Fruit fly (Drosophila melanogaster) whole organism, embryonic: Measurements from ENCODE around the gene Takl2.

Experiments
- ATbp ChIP-seq: fragments of 200-800 bp; sonication (Bioruptor generic); optimal IDR thresholded peaks from 2 replicates; lab custom pipeline; 2017; ENCODE audit warnings: missing biosample characterization, mild to moderate bottlenecking, missing genetic modification characterization, missing genetic modification reagents
- Atf-2 ChIP-seq: fragments of 200-800 bp; sonication (Bioruptor generic); optimal IDR thresholded peaks from 2 replicates; lab custom pipeline; 2016; ENCODE audit warnings: missing biosample characterization, missing genetic modification characterization
- Blimp-1 ChIP-seq: fragments of 200-800 bp; sonication (Bioruptor generic); optimal IDR thresholded peaks from 3 replicates; lab custom pipeline; 2018; ENCODE audit warnings: missing biosample characterization, missing genetic modification characterization, mild to moderate bottlenecking, moderate library complexity, missing genetic modification reagents
- C15 ChIP-seq: fragments of 200-800 bp; sonication (Bioruptor generic); IDR thresholded peaks from 3 replicates; pipeline ENCODE4 v1.3.6; 2022; ENCODE audit warnings: missing biosample characterization, missing genetic modification characterization
- CG10979 ChIP-seq: fragments of 200-800 bp; sonication (Bioruptor generic); optimal IDR thresholded peaks from 2 replicates; lab custom pipeline; 2018; ENCODE audit warnings: missing biosample characterization, mild to moderate bottlenecking, missing genetic modification characterization, moderate library complexity
- CG11085 ChIP-seq: fragments of 200-800 bp; sonication (Bioruptor generic); IDR thresholded peaks from 2 replicates; pipeline ENCODE4 v1.3.6; 2022; ENCODE audit warnings: missing biosample characterization, missing genetic modification characterization
- CG14441 ChIP-seq: fragments of 200-800 bp; sonication (Bioruptor generic); IDR thresholded peaks from 2 replicates; pipeline ENCODE4 v1.3.6; 2022; ENCODE audit warnings: missing biosample characterization, missing genetic modification characterization
- CG14710 ChIP-seq: fragments of 200-800 bp; sonication (Bioruptor generic); optimal IDR thresholded peaks from 3 replicates; lab custom pipeline; 2019; ENCODE audit warnings: missing biosample characterization, mild to moderate bottlenecking, missing genetic modification characterization, moderate library complexity
- CG1647 ChIP-seq: fragments of 200-800 bp; sonication (Bioruptor generic); optimal IDR thresholded peaks from 3 replicates; lab custom pipeline; 2016; ENCODE audit warnings: missing biosample characterization, missing genetic modification characterization
- CG30431 ChIP-seq: fragments of 200-800 bp; sonication (Bioruptor generic); optimal IDR thresholded peaks from 2 replicates; lab custom pipeline; 2017; ENCODE audit warnings: missing biosample characterization, missing genetic modification characterization
- CG31441 ChIP-seq: fragments of 200-800 bp; sonication (Bioruptor generic); IDR thresholded peaks from 2 replicates; pipeline ENCODE4 v1.3.6; 2022; ENCODE audit warnings: missing biosample characterization, missing genetic modification characterization
- CG42726 ChIP-seq: fragments of 200-800 bp; sonication (Bioruptor generic); IDR thresholded peaks from 2 replicates; pipeline ENCODE4 v1.3.6; 2022; ENCODE audit warnings: missing biosample characterization, missing genetic modification characterization; ENCODE audit not compliant: partially characterized antibody
- CG5180 ChIP-seq: fragments of 200-800 bp; sonication (Bioruptor generic); optimal IDR thresholded peaks from 3 replicates; lab custom pipeline; 2017; ENCODE audit warnings: missing biosample characterization, missing genetic modification characterization, mild to moderate bottlenecking, moderate library complexity, missing genetic modification reagents
- CG5953 ChIP-seq: fragments of 200-800 bp; sonication (Bioruptor generic); IDR thresholded peaks from 2 replicates; pipeline ENCODE4 v1.3.6; 2022; ENCODE audit warnings: missing biosample characterization, missing genetic modification characterization
- CG6654 ChIP-seq: fragments of 200-800 bp; sonication (Bioruptor generic); optimal IDR thresholded peaks from 2 replicates; lab custom pipeline; 2017; ENCODE audit warnings: missing biosample characterization, mild to moderate bottlenecking, missing genetic modification characterization
- CG7987 ChIP-seq: fragments of 200-800 bp; sonication (Bioruptor generic); optimal IDR thresholded peaks from 2 replicates; lab custom pipeline; 2018; ENCODE audit warnings: missing biosample characterization, mild to moderate bottlenecking, missing genetic modification characterization, moderate library complexity
- Dbx ChIP-seq: fragments of 200-800 bp; sonication (Bioruptor generic); IDR thresholded peaks from 3 replicates; pipeline ENCODE4 v1.3.6; 2022; ENCODE audit warnings: missing biosample characterization, missing genetic modification characterization
- E2f1 ChIP-seq: fragments of 200-800 bp; sonication (Bioruptor generic); IDR thresholded peaks from 2 replicates; pipeline ENCODE4 v1.3.6; 2022; ENCODE audit warnings: missing biosample characterization, missing genetic modification characterization
- HLH4C ChIP-seq: fragments of 200-800 bp; sonication (Bioruptor generic); IDR thresholded peaks from 3 replicates; pipeline ENCODE4 v1.3.6; 2022; ENCODE audit warnings: missing biosample characterization, missing genetic modification characterization; ENCODE audit not compliant: partially characterized antibody
- HmgD ChIP-seq: fragments of 200-800 bp; sonication (Bioruptor generic); optimal IDR thresholded peaks from 3 replicates; lab custom pipeline; 2016; ENCODE audit warnings: missing biosample characterization, missing genetic modification characterization
- Kr ChIP-seq: fragments of 200-800 bp; sonication (Bioruptor generic); optimal IDR thresholded peaks from 2 replicates; lab custom pipeline; 2017; ENCODE audit warnings: missing biosample characterization, mild to moderate bottlenecking, missing genetic modification characterization
- Lpt ChIP-seq: fragments of >200 bp; optimal IDR thresholded peaks from 2 replicates; lab custom pipeline; 2018; ENCODE audit warnings: missing biosample characterization, missing genetic modification characterization
- Mad ChIP-seq: fragments of 200-800 bp; sonication (Bioruptor generic); optimal IDR thresholded peaks from 2 replicates; lab custom pipeline; 2016; ENCODE audit warnings: missing biosample characterization, missing genetic modification characterization
- NC2α ChIP-seq: fragments of 200-800 bp; sonication (Bioruptor generic); optimal IDR thresholded peaks from 2 replicates; lab custom pipeline; 2016; ENCODE audit warnings: missing biosample characterization, missing genetic modification characterization
- NFAT ChIP-seq: fragments of 200-800 bp; sonication (Bioruptor generic); IDR thresholded peaks from 2 replicates; pipeline ENCODE4 v1.3.6; 2022; ENCODE audit warnings: missing biosample characterization, missing genetic modification characterization
- Nf-YA ChIP-seq: fragments of 200-800 bp; sonication (Bioruptor generic); IDR thresholded peaks from 2 replicates; pipeline ENCODE4 v1.3.6; 2022; ENCODE audit warnings: missing biosample characterization, missing genetic modification characterization
- Optix ChIP-seq: fragments of 200-800 bp; sonication (Bioruptor generic); IDR thresholded peaks from 3 replicates; pipeline ENCODE4 v1.3.6; 2022; ENCODE audit warnings: missing biosample characterization, missing genetic modification characterization
- Pdp1 ChIP-seq, 2 experiments: fragments of 200-800 bp; sonication (Bioruptor generic); optimal IDR thresholded peaks; 3 replicates each; lab custom pipeline; 2016; ENCODE audit warnings: missing biosample characterization in 2 of 2, missing genetic modification characterization in 2 of 2, mild to moderate bottlenecking in 1 of 2, moderate library complexity in 1 of 2
- Ptx1 ChIP-seq: fragments of 200-800 bp; sonication (Bioruptor generic); IDR thresholded peaks from 2 replicates; pipeline ENCODE4 v1.3.6; 2022; ENCODE audit warnings: missing biosample characterization, missing genetic modification characterization
- Tbp ChIP-seq: fragments of >200 bp; optimal IDR thresholded peaks from 2 replicates; lab custom pipeline; 2018; ENCODE audit warnings: missing biosample characterization, missing genetic modification characterization
- caup ChIP-seq: fragments of 200-800 bp; sonication (Bioruptor generic); optimal IDR thresholded peaks from 3 replicates; lab custom pipeline; 2017; ENCODE audit warnings: missing biosample characterization, mild to moderate bottlenecking, missing genetic modification characterization, moderate library complexity; ENCODE audit not compliant: severe bottlenecking
- chinmo ChIP-seq: fragments of 200-800 bp; sonication (Bioruptor generic); IDR thresholded peaks from 4 replicates; pipeline ENCODE4 v1.3.6; 2022; ENCODE audit warnings: missing biosample characterization, missing genetic modification characterization; ENCODE audit not compliant: partially characterized antibody
- chm ChIP-seq: fragments of 200-800 bp; sonication (Bioruptor generic); IDR thresholded peaks from 2 replicates; pipeline ENCODE4 v1.3.6; 2022; ENCODE audit warnings: missing biosample characterization, missing genetic modification characterization
- disco-r ChIP-seq: fragments of 200-800 bp; sonication (Bioruptor generic); optimal IDR thresholded peaks from 2 replicates; lab custom pipeline; 2016; ENCODE audit warnings: missing biosample characterization, missing genetic modification characterization
- ewg ChIP-seq: fragments of 200-800 bp; sonication (Bioruptor generic); optimal IDR thresholded peaks from 3 replicates; lab custom pipeline; 2017; ENCODE audit warnings: mild to moderate bottlenecking, missing biosample characterization, missing genetic modification reagents, missing genetic modification characterization
- fd3F ChIP-seq: fragments of 200-800 bp; sonication (Bioruptor generic); optimal IDR thresholded peaks from 2 replicates; lab custom pipeline; 2018; ENCODE audit warnings: missing biosample characterization, mild to moderate bottlenecking, missing genetic modification characterization, moderate library complexity
- ind ChIP-seq: fragments of 200-800 bp; sonication (Bioruptor generic); optimal IDR thresholded peaks from 3 replicates; lab custom pipeline; 2016; ENCODE audit warnings: missing biosample characterization, missing genetic modification characterization
- knrl ChIP-seq: fragments of 200-800 bp; sonication (Bioruptor generic); IDR thresholded peaks from 3 replicates; pipeline ENCODE4 v1.3.6; 2022; ENCODE audit warnings: missing biosample characterization, missing genetic modification characterization; ENCODE audit not compliant: partially characterized antibody
- org-1 ChIP-seq: fragments of 200-800 bp; sonication (Bioruptor generic); optimal IDR thresholded peaks from 2 replicates; lab custom pipeline; 2017; ENCODE audit warnings: missing biosample characterization, missing genetic modification characterization
- pfk ChIP-seq: fragments of 200-800 bp; sonication (Bioruptor generic); optimal IDR thresholded peaks from 2 replicates; lab custom pipeline; 2018; ENCODE audit warnings: missing biosample characterization, mild to moderate bottlenecking, missing genetic modification characterization, moderate library complexity
- pum ChIP-seq: fragments of 200-800 bp; sonication (Bioruptor generic); optimal IDR thresholded peaks from 2 replicates; lab custom pipeline; 2016; ENCODE audit warnings: missing biosample characterization, missing genetic modification characterization
- sd ChIP-seq: fragments of 200-800 bp; sonication (Bioruptor generic); optimal IDR thresholded peaks from 3 replicates; lab custom pipeline; 2018; ENCODE audit warnings: missing biosample characterization, mild to moderate bottlenecking, missing genetic modification characterization, moderate library complexity
- sens-2 ChIP-seq: fragments of 200-800 bp; sonication (Bioruptor generic); IDR thresholded peaks from 2 replicates; pipeline ENCODE4 v1.3.6; 2022; ENCODE audit warnings: missing biosample characterization, missing genetic modification characterization
- stc ChIP-seq: fragments of 200-800 bp; sonication (Bioruptor generic); IDR thresholded peaks from 2 replicates; pipeline ENCODE4 v1.3.6; 2022; ENCODE audit warnings: missing biosample characterization, missing genetic modification characterization
- stwl ChIP-seq: fragments of 200-800 bp; sonication (Bioruptor generic); optimal IDR thresholded peaks from 3 replicates; lab custom pipeline; 2018; ENCODE audit warnings: missing biosample characterization, mild to moderate bottlenecking, missing genetic modification characterization, moderate library complexity
- tna ChIP-seq: fragments of 200-800 bp; sonication (Bioruptor generic); IDR thresholded peaks from 2 replicates; pipeline ENCODE4 v1.3.6; 2022; ENCODE audit warnings: missing biosample characterization, missing genetic modification characterization; ENCODE audit not compliant: partially characterized antibody
- vnd ChIP-seq: fragments of 200-800 bp; sonication (Bioruptor generic); IDR thresholded peaks from 3 replicates; pipeline ENCODE4 v1.3.6; 2022; ENCODE audit warnings: missing biosample characterization, missing genetic modification characterization; ENCODE audit not compliant: partially characterized antibody
- wek ChIP-seq: fragments of 200-800 bp; sonication (Bioruptor generic); optimal IDR thresholded peaks from 3 replicates; lab custom pipeline; 2018; ENCODE audit warnings: missing biosample characterization, mild to moderate bottlenecking, missing genetic modification characterization, moderate library complexity
- zfh1 ChIP-seq: fragments of 200-800 bp; sonication (Bioruptor generic); IDR thresholded peaks from 3 replicates; pipeline ENCODE4 v1.3.6; 2022; ENCODE audit warnings: missing biosample characterization, missing genetic modification characterization

Gene Takl2

dm6 chr3R:22684044-22684947 lies 49.4 kb downstream of the Takl2 start (continued):
- TF ChIP-seq Mad (GFP tag; lab: Kevin White, UChicago), result no peak
- TF ChIP-seq pum (GFP tag; lab: Kevin White, UChicago), result no peak
- peak; percentile 20 for TF ChIP-seq sd (tag; lab: Kevin White, UChicago)
- TF ChIP-seq CG31441 (GFP tag; lab: Robert Waterston, UW), result no peak
- TF ChIP-seq org-1 (GFP tag; lab: Kevin White, UChicago), result no peak
- peak; percentile 1 for TF ChIP-seq CG10979 (tag; lab: Kevin White, UChicago)
- TF ChIP-seq Ptx1, result no peak
- TF ChIP-seq NC2α (GFP tag; lab: Kevin White, UChicago), result no peak
- no peak for TF ChIP-seq CG1647
- TF ChIP-seq CG6654, result no peak
- no peak for TF ChIP-seq ind (GFP tag; lab: Kevin White, UChicago)
- TF ChIP-seq Lpt (GFP tag; lab: Kevin White, UChicago), result no peak
- no peak for TF ChIP-seq Optix
- no peak for TF ChIP-seq fd3F (GFP tag; lab: Kevin White, UChicago)
- TF ChIP-seq E2f1 (GFP tag; lab: Robert Waterston, UW), result no peak
- TF ChIP-seq Tbp (GFP tag; lab: Kevin White, UChicago), result no peak
- no peak for TF ChIP-seq Dbx (GFP tag; lab: Robert Waterston, UW)
- TF ChIP-seq CG42726 (GFP tag; lab: Robert Waterston, UW), result no peak
- no peak for TF ChIP-seq CG11085 (GFP tag; lab: Robert Waterston, UW)
- no peak for TF ChIP-seq ewg
- TF ChIP-seq caup (GFP tag; lab: Kevin White, UChicago), result peak; percentile 9
- TF ChIP-seq pfk (GFP tag; lab: Kevin White, UChicago), result no peak
- no peak for TF ChIP-seq vnd (GFP tag; lab: Robert Waterston, UW)
- TF ChIP-seq Nf-YA, result no peak
- TF ChIP-seq HmgD (GFP tag; lab: Kevin White, UChicago), result no peak
- no peak for TF ChIP-seq CG14441 (GFP tag; lab: Robert Waterston, UW)
- no peak for TF ChIP-seq zfh1 (GFP tag; lab: Robert Waterston, UW)
- no peak for TF ChIP-seq CG5180 (GFP tag; lab: Kevin White, UChicago)
- no peak for TF ChIP-seq NFAT (GFP tag; lab: Robert Waterston, UW)
- TF ChIP-seq stwl, result no peak
- TF ChIP-seq CG14710 (tag; lab: Kevin White, UChicago), result no peak
- peak; percentile 39 for TF ChIP-seq ATbp
- TF ChIP-seq Kr (GFP tag; lab: Kevin White, UChicago), result no peak
- TF ChIP-seq Pdp1 (GFP tag; optimal IDR thresholded peaks at IDR 0.05; lab: Kevin White, UChicago), result peak in 1 of 2 experiments; percentile 63
- TF ChIP-seq CG5953 (GFP tag; lab: Robert Waterston, UW), result no peak
- TF ChIP-seq sens-2 (GFP tag; lab: Robert Waterston, UW), result no peak
- no peak for TF ChIP-seq knrl (GFP tag; lab: Robert Waterston, UW)
- TF ChIP-seq tna, result no peak
- no peak for TF ChIP-seq chm (GFP tag; lab: Robert Waterston, UW)
- TF ChIP-seq Blimp-1 (GFP tag; lab: Kevin White, UChicago), result no peak
- no peak for TF ChIP-seq CG7987 (GFP tag; lab: Kevin White, UChicago)
- TF ChIP-seq stc (GFP tag; lab: Robert Waterston, UW), result no peak
- TF ChIP-seq CG30431, result no peak
- no peak for TF ChIP-seq HLH4C (GFP tag; lab: Robert Waterston, UW)
- no peak for TF ChIP-seq C15 (GFP tag; lab: Robert Waterston, UW)
- TF ChIP-seq disco-r (GFP tag; lab: Kevin White, UChicago), result no peak
- 0 out of 4 replicates have a peak, but pooled peaks have one; percentile 44 for TF ChIP-seq chinmo (GFP tag; lab: Robert Waterston, UW)
- TF ChIP-seq wek (GFP tag; lab: Kevin White, UChicago), result peak; percentile 43
- TF ChIP-seq Atf-2 (GFP tag; lab: Kevin White, UChicago), result no peak
